Worm (Caenorhabditis elegans) whole organism, late embryonic: ENCODE measurements around the gene mpc-1.

Experiments
- F13H6.1 ChIP-seq: sonication (generic microtip); optimal IDR thresholded peaks from 2 replicates; lab custom pipeline; 2016; ENCODE audit warnings: missing genetic modification characterization, missing compliant biosample characterization
- ceh-19 ChIP-seq: fragments of 200-800 bp; sonication (Bioruptor generic); optimal IDR thresholded peaks from 2 replicates; lab custom pipeline; 2018; ENCODE audit warnings: mild to moderate bottlenecking, missing genetic modification characterization, missing compliant biosample characterization
- elt-2 ChIP-seq: sonication (generic microtip); optimal IDR thresholded peaks from 2 replicates; lab custom pipeline; 2016; ENCODE audit warnings: missing genetic modification reagents, missing genetic modification characterization, missing compliant biosample characterization
- ets-4 ChIP-seq: sonication (generic microtip); optimal IDR thresholded peaks from 2 replicates; lab custom pipeline; 2016; ENCODE audit warnings: missing genetic modification characterization, missing compliant biosample characterization
- hlh-13 ChIP-seq: fragments of 200-800 bp; sonication (Bioruptor generic); optimal IDR thresholded peaks from 2 replicates; lab custom pipeline; 2018; ENCODE audit warnings: mild to moderate bottlenecking, missing genetic modification characterization, missing compliant biosample characterization
- hlh-8 ChIP-seq: sonication (generic microtip); optimal IDR thresholded peaks from 2 replicates; lab custom pipeline; 2016; ENCODE audit warnings: missing genotype, missing genetic modification characterization, missing compliant biosample characterization
- nhr-232 ChIP-seq: sonication (generic microtip); optimal IDR thresholded peaks from 2 replicates; lab custom pipeline; 2016; ENCODE audit warnings: missing genetic modification characterization, missing compliant biosample characterization
- odd-2 ChIP-seq: sonication (generic microtip); optimal IDR thresholded peaks from 2 replicates; lab custom pipeline; 2017; ENCODE audit warnings: antibody characterized with exemption, mild to moderate bottlenecking, missing genetic modification characterization, missing compliant biosample characterization
- pha-2 ChIP-seq: sonication (generic microtip); optimal IDR thresholded peaks from 2 replicates; lab custom pipeline; 2017; ENCODE audit warnings: mild to moderate bottlenecking, missing genetic modification characterization, missing compliant biosample characterization
- pqm-1 ChIP-seq: sonication (generic microtip); optimal IDR thresholded peaks from 2 replicates; lab custom pipeline; 2016; ENCODE audit warnings: missing genetic modification characterization, missing compliant biosample characterization

- TF ChIP-seq ceh-19 (GFP tag; lab: Kevin White, UChicago), result no peak
- TF ChIP-seq ets-4 (tag; lab: Kevin White, UChicago), result no peak
- TF ChIP-seq elt-2 (tag; lab: Kevin White, UChicago), result no peak
- TF ChIP-seq pha-2, result no peak
- TF ChIP-seq nhr-232, result no peak
- no peak for TF ChIP-seq odd-2 (tag; lab: Kevin White, UChicago)
- TF ChIP-seq hlh-8 (tag; lab: Kevin White, UChicago), result no peak
- TF ChIP-seq pqm-1 (tag; lab: Kevin White, UChicago), result no peak
- no peak for TF ChIP-seq F13H6.1 (tag; lab: Kevin White, UChicago)
- TF ChIP-seq hlh-13 (GFP tag; lab: Kevin White, UChicago), result no peak
Measured at ce11 chrIII:4449357-4449756, 36.1 kb downstream of the mpc-1 start.
